Fruit fly (Drosophila melanogaster) whole organism, wandering third instar larva: Measurements from ENCODE around the gene RtcB.
A peak's percentile ranks its signal among the peaks of the same experiment; 100 is the strongest.

Experiments
- CG32264 ChIP-seq: fragments of 200-800 bp; sonication (Bioruptor generic); optimal IDR thresholded peaks from 2 replicates; lab custom pipeline; 2016; ENCODE audit warnings: missing biosample characterization, missing genetic modification characterization
- CG9705 ChIP-seq: fragments of 200-800 bp; sonication (Bioruptor generic); optimal IDR thresholded peaks from 2 replicates; lab custom pipeline; 2018; ENCODE audit warnings: missing biosample characterization, mild to moderate bottlenecking, missing genetic modification characterization
- CrebA ChIP-seq: fragments of 200-800 bp; sonication (Bioruptor generic); optimal IDR thresholded peaks from 2 replicates; lab custom pipeline; 2016; ENCODE audit warnings: missing biosample characterization, mild to moderate bottlenecking, missing genetic modification characterization, borderline replicate concordance
- Dif ChIP-seq: fragments of 200-275, 200-300 bp; sonication (Bioruptor generic); optimal IDR thresholded peaks from 2 replicates; lab custom pipeline; 2018; ENCODE audit warnings: missing biosample characterization, missing genetic modification characterization; ENCODE audit not compliant: partially characterized antibody
- HLH106 ChIP-seq: fragments of 200-800 bp; optimal IDR thresholded peaks from 3 replicates; lab custom pipeline; 2019; ENCODE audit warnings: missing biosample characterization, mild to moderate bottlenecking, missing genetic modification characterization, moderate library complexity
- Hr83 ChIP-seq: fragments of 200-300 bp; sonication (Bioruptor generic); optimal IDR thresholded peaks from 2 replicates; lab custom pipeline; 2016; ENCODE audit warnings: missing biosample characterization, mild to moderate bottlenecking, missing genetic modification characterization, moderate library complexity; ENCODE audit not compliant: poor library complexity, severe bottlenecking
- Jra ChIP-seq: sonication (Bioruptor generic); optimal IDR thresholded peaks from 2 replicates; lab custom pipeline; 2016; ENCODE audit warnings: missing biosample characterization, missing genetic modification characterization
- Mio ChIP-seq: sonication (Bioruptor generic); optimal IDR thresholded peaks from 2 replicates; lab custom pipeline; 2016; ENCODE audit warnings: missing biosample characterization, missing genetic modification characterization
- Myc ChIP-seq: fragments of >200 bp; optimal IDR thresholded peaks from 2 replicates; lab custom pipeline; 2017
- N ChIP-seq: fragments of >200 bp; optimal IDR thresholded peaks from 2 replicates; lab custom pipeline; 2018; ENCODE audit warnings: missing biosample characterization, missing external identifiers, missing genetic modification characterization
- OdsH ChIP-seq: fragments of 200-800 bp; sonication (Bioruptor generic); optimal IDR thresholded peaks from 2 replicates; lab custom pipeline; 2016; ENCODE audit warnings: missing biosample characterization, mild to moderate bottlenecking, missing genetic modification characterization
- Rel ChIP-seq, 2 experiments: fragments of 200-800 bp; sonication (Bioruptor generic) in 1 of 2; optimal IDR thresholded peaks; 2 replicates in 1 of 2; 3 replicates in 1 of 2; lab custom pipeline; 2016 to 2019; ENCODE audit warnings: mild to moderate bottlenecking in 2 of 2, missing biosample characterization in 2 of 2, missing genetic modification characterization in 2 of 2, moderate library complexity in 1 of 2
- Vsx2 ChIP-seq: fragments of 200-300, 225-300 bp; sonication (Bioruptor generic); optimal IDR thresholded peaks from 2 replicates; lab custom pipeline; 2018; ENCODE audit warnings: missing biosample characterization, missing genetic modification characterization; ENCODE audit not compliant: partially characterized antibody
- br ChIP-seq: fragments of 200-800 bp; sonication (Bioruptor generic); optimal IDR thresholded peaks from 2 replicates; lab custom pipeline; 2016; ENCODE audit warnings: missing biosample characterization, missing genetic modification characterization
- brk ChIP-seq: fragments of 200-800 bp; sonication (Bioruptor generic); optimal IDR thresholded peaks from 2 replicates; lab custom pipeline; 2016; ENCODE audit warnings: missing biosample characterization, mild to moderate bottlenecking, missing genetic modification characterization
- dmrt93B ChIP-seq: fragments of 200-800 bp; sonication (Bioruptor generic); optimal IDR thresholded peaks from 2 replicates; lab custom pipeline; 2018; ENCODE audit warnings: missing biosample characterization, mild to moderate bottlenecking, missing genetic modification characterization
- dsf ChIP-seq: sonication (Bioruptor generic); optimal IDR thresholded peaks from 2 replicates; lab custom pipeline; 2016; ENCODE audit warnings: missing biosample characterization, missing genetic modification characterization, borderline replicate concordance
- foxo ChIP-seq, 2 experiments: fragments of 200-800 bp; sonication (Bioruptor generic); optimal IDR thresholded peaks; 2 replicates in 1 of 2; 3 replicates in 1 of 2; lab custom pipeline; 2016 to 2017; ENCODE audit warnings: missing biosample characterization in 2 of 2, missing genetic modification characterization in 2 of 2
- h ChIP-seq: fragments of 200-800 bp; sonication (Bioruptor generic); optimal IDR thresholded peaks from 3 replicates; lab custom pipeline; 2016; ENCODE audit warnings: missing biosample characterization, mild to moderate bottlenecking, missing genetic modification characterization
- jim ChIP-seq: fragments of 175-275, 200-325 bp; sonication (Bioruptor generic); optimal IDR thresholded peaks from 2 replicates; lab custom pipeline; 2016; ENCODE audit warnings: missing biosample characterization, mild to moderate bottlenecking, missing genetic modification characterization
- pan ChIP-seq: fragments of >200 bp; optimal IDR thresholded peaks from 2 replicates; lab custom pipeline; 2017
- rgr ChIP-seq: fragments of 200-800 bp; sonication (Bioruptor generic); optimal IDR thresholded peaks from 3 replicates; lab custom pipeline; 2016; ENCODE audit warnings: missing biosample characterization, mild to moderate bottlenecking, missing genetic modification characterization
- sage ChIP-seq: fragments of 200-800 bp; sonication (Bioruptor generic); optimal IDR thresholded peaks from 2 replicates; lab custom pipeline; 2016; ENCODE audit warnings: missing biosample characterization, mild to moderate bottlenecking, missing genetic modification characterization
- sv ChIP-seq: fragments of 200-800 bp; sonication (Bioruptor generic); optimal IDR thresholded peaks from 3 replicates; lab custom pipeline; 2016; ENCODE audit warnings: missing biosample characterization, missing genetic modification characterization
- tai ChIP-seq: sonication (Bioruptor generic); optimal IDR thresholded peaks from 2 replicates; lab custom pipeline; 2016; ENCODE audit warnings: missing biosample characterization, missing genetic modification characterization
- usp ChIP-seq: fragments of >200 bp; optimal IDR thresholded peaks from 2 replicates; lab custom pipeline; 2017; ENCODE audit warnings: missing biosample characterization, missing genetic modification characterization
- woc ChIP-seq: sonication (Bioruptor generic); optimal IDR thresholded peaks from 2 replicates; lab custom pipeline; 2016; ENCODE audit warnings: missing biosample characterization, mild to moderate bottlenecking, missing genetic modification characterization

RtcB gene

dm6 chr2L:19430343-19430742 lies at the start of gene RtcB:
Gene RtcB, plus strand, starts transcription at chr2L:19430643.
- TF ChIP-seq N (GFP tag; lab: Kevin White, UChicago), result peak; percentile 23
- no peak for TF ChIP-seq pan (lab: Kevin White, UChicago)
- TF ChIP-seq rgr (GFP tag; lab: Kevin White, UChicago), result peak; percentile 64
- peak; percentile 5 for TF ChIP-seq h
- TF ChIP-seq Myc (lab: Kevin White, UChicago), result peak; percentile 57
- no peak for TF ChIP-seq dmrt93B (GFP tag; lab: Kevin White, UChicago)

dm6 chr2L:19382353-19382752 lies 48.1 kb upstream of the RtcB start:
- TF ChIP-seq Dif (GFP tag; lab: Kevin White, UChicago) (no peak), Vsx2 (GFP tag; lab: Kevin White, UChicago) (no peak), tai (GFP tag; lab: Kevin White, UChicago) (no peak)

dm6 chr2L:19386106-19386715 lies 44.2 kb upstream of the RtcB start, which contains the start of gene fon:
Gene fon, minus strand, starts transcription at chr2L:19386205.
- no peak for TF ChIP-seq Jra (GFP tag; lab: Kevin White, UChicago)
- no peak for TF ChIP-seq foxo (GFP tag; optimal IDR thresholded peaks at IDR 0.05; lab: Kevin White, UChicago)
- no peak for TF ChIP-seq Rel (GFP tag; optimal IDR thresholded peaks at IDR 0.05; lab: Kevin White, UChicago)
- TF ChIP-seq Rel (tag; optimal IDR thresholded peaks at IDR 0.05; lab: Kevin White, UChicago), result no peak
- no peak for TF ChIP-seq sage (GFP tag; lab: Kevin White, UChicago)
- TF ChIP-seq OdsH, result no peak
- TF ChIP-seq Myc (lab: Kevin White, UChicago), result no peak
- TF ChIP-seq jim (GFP tag; lab: Kevin White, UChicago), result no peak
- no peak for TF ChIP-seq brk
- no peak for TF ChIP-seq br
- no peak for TF ChIP-seq pan (lab: Kevin White, UChicago)
- no peak for TF ChIP-seq HLH106 (tag; lab: Kevin White, UChicago)
- no peak for TF ChIP-seq dsf (GFP tag; lab: Kevin White, UChicago)
- TF ChIP-seq woc (GFP tag; lab: Kevin White, UChicago), result no peak
- TF ChIP-seq sv (GFP tag; lab: Kevin White, UChicago), result no peak
- no peak for TF ChIP-seq CG9705 (GFP tag; lab: Kevin White, UChicago)
- TF ChIP-seq usp (GFP tag; lab: Kevin White, UChicago), result no peak
- TF ChIP-seq Mio (GFP tag; lab: Kevin White, UChicago), result no peak
- no peak for TF ChIP-seq dmrt93B (GFP tag; lab: Kevin White, UChicago)
- TF ChIP-seq, all 38 proteins: peak for 0

dm6 chr2L:19388966-19389365 lies 41.5 kb upstream of the RtcB start:
- TF ChIP-seq Hr83 (GFP tag; lab: Kevin White, UChicago) (no peak), Rel (GFP tag; optimal IDR thresholded peaks at IDR 0.05; lab: Kevin White, UChicago) (no peak), Rel (tag; optimal IDR thresholded peaks at IDR 0.05; lab: Kevin White, UChicago) (peak; percentile 93)

- TF ChIP-seq Rel (GFP tag; optimal IDR thresholded peaks at IDR 0.05; lab: Kevin White, UChicago) (no peak), Rel (tag; optimal IDR thresholded peaks at IDR 0.05; lab: Kevin White, UChicago) (peak; percentile 17), CG32264 (GFP tag; lab: Kevin White, UChicago) (no peak), tai (GFP tag; lab: Kevin White, UChicago) (no peak), brk (no peak), HLH106 (tag; lab: Kevin White, UChicago) (no peak), foxo (GFP tag; optimal IDR thresholded peaks at IDR 0.05; lab: Kevin White, UChicago) (no peak), Hr83 (GFP tag; lab: Kevin White, UChicago) (peak; percentile 11), CrebA (no peak), br (no peak)
These were observed 40.7 kb upstream of the RtcB start, which contains the start of gene CG17549 for dm6 chr2L:19389749-19390148. Gene CG17549, minus strand, starts transcription at chr2L:19390075.

dm6 chr2L:19393703-19394210 lies 36.7 kb upstream of the RtcB start, which contains the start of gene CG31798:
Gene CG31798, plus strand, starts transcription at chr2L:19394160.
- TF ChIP-seq Vsx2 (GFP tag; lab: Kevin White, UChicago) (no peak), jim (GFP tag; lab: Kevin White, UChicago) (no peak), Myc (lab: Kevin White, UChicago) (peak; percentile 89), sv (GFP tag; lab: Kevin White, UChicago) (no peak)
